Fruit fly (Drosophila melanogaster) whole organism, embryonic: Measurements from ENCODE around the gene CG7231.
A peak's percentile ranks its signal among the peaks of the same experiment; 100 is the strongest.

Experiments
- BEAF-32 ChIP-seq: fragments of 200-800 bp; sonication (Bioruptor generic); optimal IDR thresholded peaks from 3 replicates; lab custom pipeline; 2017; ENCODE audit warnings: missing biosample characterization, missing genetic modification characterization, mild to moderate bottlenecking, moderate library complexity, missing genetic modification reagents
- CG10462 ChIP-seq: fragments of 200-800 bp; sonication (Bioruptor generic); optimal IDR thresholded peaks from 2 replicates; lab custom pipeline; 2016; ENCODE audit warnings: missing biosample characterization, missing genetic modification characterization
- CG10979 ChIP-seq: fragments of 200-800 bp; sonication (Bioruptor generic); optimal IDR thresholded peaks from 2 replicates; lab custom pipeline; 2018; ENCODE audit warnings: missing biosample characterization, mild to moderate bottlenecking, missing genetic modification characterization, moderate library complexity
- CG11085 ChIP-seq: fragments of 200-800 bp; sonication (Bioruptor generic); IDR thresholded peaks from 2 replicates; pipeline ENCODE4 v1.3.6; 2022; ENCODE audit warnings: missing biosample characterization, missing genetic modification characterization
- CG12219 ChIP-seq: fragments of 200-800 bp; sonication (Bioruptor generic); optimal IDR thresholded peaks from 3 replicates; lab custom pipeline; 2018; ENCODE audit warnings: missing biosample characterization, mild to moderate bottlenecking, missing genetic modification characterization
- CG13287 ChIP-seq: fragments of 200-800 bp; sonication (Bioruptor generic); IDR thresholded peaks from 2 replicates; pipeline ENCODE4 v1.3.6; 2022; ENCODE audit warnings: missing biosample characterization, missing genetic modification characterization; ENCODE audit not compliant: partially characterized antibody
- CG13894 ChIP-seq: fragments of 200-800 bp; sonication (Bioruptor generic); optimal IDR thresholded peaks from 3 replicates; lab custom pipeline; 2018; ENCODE audit warnings: missing biosample characterization, mild to moderate bottlenecking, missing genetic modification characterization, moderate library complexity
- CG14710 ChIP-seq: fragments of 200-800 bp; sonication (Bioruptor generic); optimal IDR thresholded peaks from 3 replicates; lab custom pipeline; 2019; ENCODE audit warnings: missing biosample characterization, mild to moderate bottlenecking, missing genetic modification characterization, moderate library complexity
- CG15479 ChIP-seq: fragments of 200-800 bp; sonication (Bioruptor generic); optimal IDR thresholded peaks from 3 replicates; lab custom pipeline; 2019; ENCODE audit warnings: missing biosample characterization, mild to moderate bottlenecking, missing genetic modification characterization, moderate library complexity
- CG15601 ChIP-seq: fragments of 200-800 bp; sonication (Bioruptor generic); optimal IDR thresholded peaks from 3 replicates; lab custom pipeline; 2019; ENCODE audit warnings: missing biosample characterization, mild to moderate bottlenecking, missing genetic modification characterization, moderate library complexity
- CG2199 ChIP-seq: fragments of 200-800 bp; sonication (Bioruptor generic); IDR thresholded peaks from 3 replicates; pipeline ENCODE4 v1.3.6; 2022; ENCODE audit warnings: missing biosample characterization, missing genetic modification characterization
- CG32772 ChIP-seq: fragments of 200-800 bp; sonication (Bioruptor generic); IDR thresholded peaks from 2 replicates; pipeline ENCODE4 v1.3.6; 2022; ENCODE audit warnings: missing biosample characterization, missing genetic modification characterization
- CG34376 ChIP-seq: fragments of 200-800 bp; sonication (Bioruptor generic); optimal IDR thresholded peaks from 2 replicates; lab custom pipeline; 2018; ENCODE audit warnings: missing biosample characterization, mild to moderate bottlenecking, missing genetic modification characterization
- CG3838 ChIP-seq: fragments of 200-800 bp; sonication (Bioruptor generic); optimal IDR thresholded peaks from 3 replicates; lab custom pipeline; 2016; ENCODE audit warnings: missing biosample characterization, missing genetic modification characterization
- CG42726 ChIP-seq: fragments of 200-800 bp; sonication (Bioruptor generic); IDR thresholded peaks from 2 replicates; pipeline ENCODE4 v1.3.6; 2022; ENCODE audit warnings: missing biosample characterization, missing genetic modification characterization; ENCODE audit not compliant: partially characterized antibody
- CG4617 ChIP-seq: fragments of 200-800 bp; sonication (Bioruptor generic); optimal IDR thresholded peaks from 3 replicates; lab custom pipeline; 2016; ENCODE audit warnings: missing biosample characterization, missing genetic modification characterization, borderline replicate concordance
- CG6683 ChIP-seq: fragments of 200-800 bp; sonication (Bioruptor generic); optimal IDR thresholded peaks from 2 replicates; lab custom pipeline; 2017; ENCODE audit warnings: missing biosample characterization, mild to moderate bottlenecking, missing genetic modification characterization, missing genetic modification reagents
- CG6689 ChIP-seq: fragments of 200-800 bp; sonication (Bioruptor generic); IDR thresholded peaks from 2 replicates; pipeline ENCODE4 v1.3.6; 2022; ENCODE audit warnings: missing biosample characterization, missing genetic modification characterization
- CG8089 ChIP-seq: fragments of 200-800 bp; sonication (Bioruptor generic); optimal IDR thresholded peaks from 3 replicates; lab custom pipeline; 2016; ENCODE audit warnings: missing biosample characterization, missing genetic modification characterization
- CG8359 ChIP-seq: fragments of 200-800 bp; sonication (Bioruptor generic); optimal IDR thresholded peaks from 2 replicates; lab custom pipeline; 2017; ENCODE audit warnings: missing biosample characterization, mild to moderate bottlenecking, missing genetic modification characterization, borderline replicate concordance
- CG9215 ChIP-seq: fragments of 200-800 bp; sonication (Bioruptor generic); IDR thresholded peaks from 2 replicates; pipeline ENCODE4 v1.3.6; 2022; ENCODE audit warnings: missing biosample characterization, missing genetic modification characterization
- Chrac-16 ChIP-seq: fragments of 200-800 bp; sonication (Bioruptor generic); optimal IDR thresholded peaks from 3 replicates; lab custom pipeline; 2016; ENCODE audit warnings: missing biosample characterization, missing genetic modification characterization
- Dbx ChIP-seq: fragments of 200-800 bp; sonication (Bioruptor generic); IDR thresholded peaks from 3 replicates; pipeline ENCODE4 v1.3.6; 2022; ENCODE audit warnings: missing biosample characterization, missing genetic modification characterization
- HmgZ ChIP-seq: fragments of 200-800 bp; sonication (Bioruptor generic); optimal IDR thresholded peaks from 2 replicates; lab custom pipeline; 2018; ENCODE audit warnings: missing biosample characterization, mild to moderate bottlenecking, missing genetic modification characterization
- Lpt ChIP-seq: fragments of >200 bp; optimal IDR thresholded peaks from 2 replicates; lab custom pipeline; 2018; ENCODE audit warnings: missing biosample characterization, missing genetic modification characterization
- MESR4 ChIP-seq: fragments of 200-800 bp; sonication (Bioruptor generic); optimal IDR thresholded peaks from 2 replicates; lab custom pipeline; 2018; ENCODE audit warnings: missing biosample characterization, mild to moderate bottlenecking, missing genetic modification characterization, moderate library complexity
- NC2α ChIP-seq: fragments of 200-800 bp; sonication (Bioruptor generic); optimal IDR thresholded peaks from 2 replicates; lab custom pipeline; 2016; ENCODE audit warnings: missing biosample characterization, missing genetic modification characterization
- Sox100B ChIP-seq: fragments of 200-800 bp; sonication (Bioruptor generic); optimal IDR thresholded peaks from 3 replicates; lab custom pipeline; 2018; ENCODE audit warnings: missing biosample characterization, mild to moderate bottlenecking, missing genetic modification characterization
- Taf1 ChIP-seq: fragments of 200-800 bp; sonication (Bioruptor generic); IDR thresholded peaks from 2 replicates; pipeline ENCODE4 v1.3.6; 2022; ENCODE audit warnings: missing biosample characterization, missing genetic modification characterization
- ab ChIP-seq: fragments of 200-800 bp; sonication (Bioruptor generic); optimal IDR thresholded peaks from 2 replicates; lab custom pipeline; 2016; ENCODE audit warnings: missing biosample characterization, missing genetic modification characterization
- al ChIP-seq: fragments of 200-800 bp; sonication (Bioruptor generic); IDR thresholded peaks from 2 replicates; pipeline ENCODE4 v1.3.6; 2022; ENCODE audit warnings: missing biosample characterization, missing genetic modification characterization
- ato ChIP-seq: fragments of 200-800 bp; sonication (Bioruptor generic); IDR thresholded peaks from 2 replicates; pipeline ENCODE4 v1.3.6; 2022; ENCODE audit warnings: missing biosample characterization, missing genetic modification characterization; ENCODE audit not compliant: partially characterized antibody
- bab2 ChIP-seq: fragments of 200-800 bp; sonication (Bioruptor generic); optimal IDR thresholded peaks from 2 replicates; lab custom pipeline; 2016; ENCODE audit warnings: missing biosample characterization, missing genetic modification characterization
- bigmax ChIP-seq: fragments of 200-800 bp; sonication (Bioruptor generic); optimal IDR thresholded peaks from 2 replicates; lab custom pipeline; 2018; ENCODE audit warnings: missing biosample characterization, mild to moderate bottlenecking, missing genetic modification characterization
- chinmo ChIP-seq: fragments of 200-800 bp; sonication (Bioruptor generic); IDR thresholded peaks from 4 replicates; pipeline ENCODE4 v1.3.6; 2022; ENCODE audit warnings: missing biosample characterization, missing genetic modification characterization; ENCODE audit not compliant: partially characterized antibody
- dmrt99B ChIP-seq: fragments of 200-800 bp; sonication (Bioruptor generic); optimal IDR thresholded peaks from 2 replicates; lab custom pipeline; 2018; ENCODE audit warnings: missing biosample characterization, mild to moderate bottlenecking, missing genetic modification characterization, moderate library complexity
- fru ChIP-seq: fragments of >200 bp; optimal IDR thresholded peaks from 2 replicates; lab custom pipeline; 2017
- gcm2 ChIP-seq: fragments of 200-800 bp; sonication (Bioruptor generic); optimal IDR thresholded peaks from 2 replicates; lab custom pipeline; 2016; ENCODE audit warnings: missing biosample characterization, missing genetic modification characterization
- kni ChIP-seq: fragments of 200-800 bp; sonication (Bioruptor generic); optimal IDR thresholded peaks from 3 replicates; lab custom pipeline; 2017; ENCODE audit warnings: mild to moderate bottlenecking, missing biosample characterization, missing genetic modification reagents, missing genetic modification characterization
- nerfin-2 ChIP-seq: fragments of 200-800 bp; sonication (Bioruptor generic); IDR thresholded peaks from 2 replicates; pipeline ENCODE4 v1.3.6; 2022; ENCODE audit warnings: missing biosample characterization, missing genetic modification characterization; ENCODE audit not compliant: partially characterized antibody
- oc ChIP-seq: fragments of 200-800 bp; sonication (Bioruptor generic); optimal IDR thresholded peaks from 2 replicates; lab custom pipeline; 2018; ENCODE audit warnings: missing biosample characterization, mild to moderate bottlenecking, missing genetic modification characterization, moderate library complexity
- pfk ChIP-seq: fragments of 200-800 bp; sonication (Bioruptor generic); optimal IDR thresholded peaks from 2 replicates; lab custom pipeline; 2018; ENCODE audit warnings: missing biosample characterization, mild to moderate bottlenecking, missing genetic modification characterization, moderate library complexity
- sc ChIP-seq, 3 experiments: fragments of >200 bp in 2 of 3; fragments of 200-800 bp in 1 of 3; sonication (Bioruptor generic) in 1 of 3; optimal IDR thresholded peaks; 2 replicates in 2 of 3; 3 replicates in 1 of 3; lab custom pipeline; 2017; ENCODE audit warnings: mild to moderate bottlenecking in 1 of 3, missing biosample characterization in 1 of 3, missing genetic modification characterization in 1 of 3, missing genetic modification reagents in 1 of 3
- schlank ChIP-seq: fragments of 200-800 bp; sonication (Bioruptor generic); optimal IDR thresholded peaks from 2 replicates; lab custom pipeline; 2018; ENCODE audit warnings: missing biosample characterization, mild to moderate bottlenecking, missing genetic modification characterization
- sens ChIP-seq: fragments of 200-800 bp; sonication (Bioruptor generic); peaks from one replicate; lab custom pipeline; 2016; ENCODE audit warnings: missing biosample characterization, missing genetic modification characterization
- stc ChIP-seq: fragments of 200-800 bp; sonication (Bioruptor generic); IDR thresholded peaks from 2 replicates; pipeline ENCODE4 v1.3.6; 2022; ENCODE audit warnings: missing biosample characterization, missing genetic modification characterization
- tap ChIP-seq: fragments of 200-800 bp; optimal IDR thresholded peaks from 3 replicates; lab custom pipeline; 2019; ENCODE audit warnings: missing biosample characterization, mild to moderate bottlenecking, missing genetic modification characterization, moderate library complexity
- usp ChIP-seq: fragments of >200 bp; optimal IDR thresholded peaks from 2 replicates; lab custom pipeline; 2017; ENCODE audit warnings: missing biosample characterization, missing genetic modification characterization
- zfh2 ChIP-seq: fragments of 200-800 bp; sonication (Bioruptor generic); optimal IDR thresholded peaks from 2 replicates; lab custom pipeline; 2016; ENCODE audit warnings: missing biosample characterization, missing genetic modification characterization

CG7231 gene

dm6 chr2L:8012551-8012950 lies 28.8 kb downstream of the CG7231 start (continued):
- TF ChIP-seq CG13894 (tag; lab: Kevin White, UChicago) (peak; percentile 38), usp (GFP tag; lab: Kevin White, UChicago) (no peak), CG34376 (GFP tag; lab: Kevin White, UChicago) (peak; percentile 12), sc (optimal IDR thresholded peaks at IDR 0.05; lab: Kevin White, UChicago) (no peak), sc (GFP tag; optimal IDR thresholded peaks at IDR 0.05; lab: Kevin White, UChicago) (no peak), oc (tag; lab: Kevin White, UChicago) (no peak), MESR4 (GFP tag; lab: Kevin White, UChicago) (no peak), sens (GFP tag; lab: Kevin White, UChicago) (peak; percentile 49), CG13287 (GFP tag; lab: Robert Waterston, UW) (peak; percentile 46), CG42726 (GFP tag; lab: Robert Waterston, UW) (no peak), chinmo (GFP tag; lab: Robert Waterston, UW) (peak; percentile 88; the same call in 3 of the 4 replicates), CG14710 (no peak)

- TF ChIP-seq CG15601 (tag; lab: Kevin White, UChicago) (no peak), CG6689 (GFP tag; lab: Robert Waterston, UW) (no peak), Lpt (GFP tag; lab: Kevin White, UChicago) (no peak), CG6683 (GFP tag; lab: Kevin White, UChicago) (no peak), CG10462 (no peak), fru (no peak), nerfin-2 (GFP tag; lab: Robert Waterston, UW) (no peak), CG9215 (GFP tag; lab: Robert Waterston, UW) (no peak), chinmo (GFP tag; lab: Robert Waterston, UW) (0 out of 4 replicates have a peak, but pooled peaks have one; percentile 1), tap (tag; lab: Kevin White, UChicago) (no peak), CG12219 (GFP tag; lab: Kevin White, UChicago) (no peak), stc (no peak), CG10979 (tag; lab: Kevin White, UChicago) (peak; percentile 47), Taf1 (no peak), Dbx (GFP tag; lab: Robert Waterston, UW) (no peak), zfh2 (GFP tag; lab: Kevin White, UChicago) (no peak), CG8359 (GFP tag; lab: Kevin White, UChicago) (no peak), al (GFP tag; lab: Robert Waterston, UW) (no peak), gcm2 (GFP tag; lab: Kevin White, UChicago) (no peak), CG8089 (GFP tag; lab: Kevin White, UChicago) (no peak), bigmax (GFP tag; lab: Kevin White, UChicago) (no peak), CG15479 (no peak), CG2199 (GFP tag; lab: Robert Waterston, UW) (0 out of 3 replicates have a peak, but pooled peaks have one; percentile 50), CG4617 (GFP tag; lab: Kevin White, UChicago) (no peak), bab2 (no peak), CG32772 (GFP tag; lab: Robert Waterston, UW) (no peak), ato (no peak), CG3838 (no peak), NC2α (no peak), Chrac-16 (GFP tag; lab: Kevin White, UChicago) (no peak), CG11085 (GFP tag; lab: Robert Waterston, UW) (no peak), kni (no peak), BEAF-32 (no peak), Sox100B (GFP tag; lab: Kevin White, UChicago) (no peak), schlank (tag; lab: Kevin White, UChicago) (no peak), dmrt99B (tag; lab: Kevin White, UChicago) (no peak), HmgZ (tag; lab: Kevin White, UChicago) (no peak), pfk (no peak), sens (GFP tag; lab: Kevin White, UChicago) (peak; percentile 1), ab (no peak)
Observed at dm6 chr2L:8024325-8024724, 40.6 kb downstream of the CG7231 start.
